Fruit fly (Drosophila melanogaster): ENCODE measurements around the gene CG31142.

The CG31142 gene

dm6 chr3R:23886270-23887095 lies 42.6 kb upstream of the CG31142 start (continued):
- TF ChIP-seq CG17912 (GFP tag; optimal IDR thresholded peaks at IDR 0.05) (no peak), Mad (GFP tag; optimal IDR thresholded peaks at IDR 0.05) (peak; percentile 76), CG30403 (GFP tag; optimal IDR thresholded peaks at IDR 0.05) (peak; percentile 88), gem (tag; optimal IDR thresholded peaks at IDR 0.05) (peak; percentile 93), Hey (tag; optimal IDR thresholded peaks at IDR 0.05) (no peak), CG34376 (GFP tag; optimal IDR thresholded peaks at IDR 0.05) (no peak), pros (GFP tag; optimal IDR thresholded peaks at IDR 0.05) (peak; percentile 70), phol (tag; optimal IDR thresholded peaks at IDR 0.05) (peak; percentile 92), CG6272 (GFP tag; IDR thresholded peaks at IDR 0.05) (peak; percentile 56; the same call in 1 of the 2 replicates), wek (GFP tag; optimal IDR thresholded peaks at IDR 0.05) (peak; percentile 55), pnt (GFP tag; optimal IDR thresholded peaks at IDR 0.05) (peak; percentile 73), MBD-R2 (GFP tag; IDR thresholded peaks at IDR 0.05) (peak; percentile 42; the same call in 1 of the 2 replicates), esg (GFP tag; conservative IDR thresholded peaks at IDR 0.05) (peak; percentile 79), CG8765 (GFP tag; IDR thresholded peaks at IDR 0.05) (peak; percentile 80), zen2 (GFP tag; IDR thresholded peaks at IDR 0.05; ENCODE audit: partially characterized antibody) (no peak), dysf (GFP tag; IDR thresholded peaks at IDR 0.05) (peak; percentile 82), otp (GFP tag; IDR thresholded peaks at IDR 0.05) (peak; percentile 84; the same call in 2 of the 3 replicates), CG32772 (GFP tag; IDR thresholded peaks at IDR 0.05) (peak; percentile 79), CG2199 (GFP tag; IDR thresholded peaks at IDR 0.05) (peak; percentile 12; the same call in 1 of the 3 replicates), Bdp1 (GFP tag; optimal IDR thresholded peaks at IDR 0.05) (peak; percentile 68), CG3995 (GFP tag; optimal IDR thresholded peaks at IDR 0.05) (no peak), CG17802 (tag; optimal IDR thresholded peaks at IDR 0.05) (peak; percentile 52), HmgD (GFP tag; optimal IDR thresholded peaks at IDR 0.05) (no peak), fd64A (GFP tag; optimal IDR thresholded peaks at IDR 0.05) (peak; percentile 65), Ada2b (GFP tag; IDR thresholded peaks at IDR 0.05) (peak; percentile 63), CG1832 (GFP tag; optimal IDR thresholded peaks at IDR 0.05) (peak; percentile 65), CG12071 (GFP tag; optimal IDR thresholded peaks at IDR 0.05) (peak; percentile 42), sug (tag; optimal IDR thresholded peaks at IDR 0.05) (peak; percentile 18), wor (GFP tag; IDR thresholded peaks at IDR 0.05) (peak; percentile 72), Hr3 (GFP tag; optimal IDR thresholded peaks at IDR 0.05) (peak; percentile 83), CG14050 (GFP tag; IDR thresholded peaks at IDR 0.05) (peak; percentile 60), stc (GFP tag; IDR thresholded peaks at IDR 0.05) (peak; percentile 70), unpg (GFP tag; optimal IDR thresholded peaks at IDR 0.05) (peak; percentile 92), bigmax (GFP tag; optimal IDR thresholded peaks at IDR 0.05) (no peak), CG17829 (tag; optimal IDR thresholded peaks at IDR 0.05) (peak; percentile 95), CG7987 (GFP tag; optimal IDR thresholded peaks at IDR 0.05) (peak; percentile 3), maf-S (GFP tag; optimal IDR thresholded peaks at IDR 0.05) (peak; percentile 61), Bteb2 (GFP tag; optimal IDR thresholded peaks at IDR 0.05) (peak; percentile 52), CG11696 (GFP tag; IDR thresholded peaks at IDR 0.05) (peak; percentile 99), fru (optimal IDR thresholded peaks at IDR 0.05) (no peak), CG11504 (tag; optimal IDR thresholded peaks at IDR 0.05) (peak; percentile 89), tx (GFP tag; optimal IDR thresholded peaks at IDR 0.05) (peak; percentile 35), CG17186 (GFP tag; optimal IDR thresholded peaks at IDR 0.05) (peak; percentile 7), CG10654 (GFP tag; optimal IDR thresholded peaks at IDR 0.05) (peak; percentile 71), nom (GFP tag; optimal IDR thresholded peaks at IDR 0.05) (peak; percentile 94), CG3838 (GFP tag; optimal IDR thresholded peaks at IDR 0.05) (peak; percentile 44), bowl (GFP tag; IDR thresholded peaks at IDR 0.05) (no peak), CG12219 (GFP tag; optimal IDR thresholded peaks at IDR 0.05) (peak; percentile 84), crc (GFP tag; optimal IDR thresholded peaks at IDR 0.05) (peak; percentile 36), MTF-1 (GFP tag; optimal IDR thresholded peaks at IDR 0.05; ENCODE audit: borderline replicate concordance) (peak; percentile 66)

Data from whole organism, embryonic.